Fruit fly (Drosophila melanogaster) whole organism, pupa: Measurements from ENCODE around the gene sac.

Source experiments
- CG10348 ChIP-seq: fragments of 200-800 bp; sonication (Bioruptor generic); IDR thresholded peaks from 2 replicates; pipeline ENCODE4 v1.3.6; 2022; ENCODE audit warnings: missing biosample characterization, missing genetic modification characterization
- CG12605 ChIP-seq: fragments of 200-800 bp; sonication (Bioruptor generic); IDR thresholded peaks from 2 replicates; pipeline ENCODE4 v1.3.6; 2022; ENCODE audit warnings: missing biosample characterization, missing genetic modification characterization
- CG13204 ChIP-seq: fragments of 200-800 bp; sonication (Bioruptor generic); optimal IDR thresholded peaks from 2 replicates; lab custom pipeline; 2018; ENCODE audit warnings: missing biosample characterization, mild to moderate bottlenecking, missing genetic modification characterization, moderate library complexity
- CG14655 ChIP-seq: fragments of 200-800 bp; sonication (Bioruptor generic); optimal IDR thresholded peaks from 3 replicates; lab custom pipeline; 2017; ENCODE audit warnings: mild to moderate bottlenecking, missing biosample characterization, missing genetic modification reagents, missing genetic modification characterization
- CG15710 ChIP-seq: fragments of 200-800 bp; sonication (Bioruptor generic); optimal IDR thresholded peaks from 2 replicates; lab custom pipeline; 2018; ENCODE audit warnings: missing biosample characterization, mild to moderate bottlenecking, missing genetic modification characterization, moderate library complexity
- CG17806 ChIP-seq: fragments of 200-800 bp; sonication (Bioruptor generic); optimal IDR thresholded peaks from 2 replicates; lab custom pipeline; 2018; ENCODE audit warnings: missing biosample characterization, mild to moderate bottlenecking, missing genetic modification characterization, moderate library complexity
- CG32121 ChIP-seq: fragments of 200-800 bp; sonication (Bioruptor generic); IDR thresholded peaks from 2 replicates; pipeline ENCODE4 v1.3.6; 2022; ENCODE audit warnings: missing biosample characterization, missing genetic modification characterization
- CG34367 ChIP-seq: fragments of 200-800 bp; sonication (Bioruptor generic); optimal IDR thresholded peaks from 2 replicates; lab custom pipeline; 2018; ENCODE audit warnings: missing biosample characterization, mild to moderate bottlenecking, missing genetic modification characterization
- CG4496 ChIP-seq: fragments of 200-800 bp; sonication (Bioruptor generic); IDR thresholded peaks from 3 replicates; pipeline ENCODE4 v1.3.6; 2022; ENCODE audit warnings: missing biosample characterization, missing genetic modification characterization
- CG8159 ChIP-seq: fragments of 200-800 bp; sonication (Bioruptor generic); optimal IDR thresholded peaks from 3 replicates; lab custom pipeline; 2018; ENCODE audit warnings: missing biosample characterization, mild to moderate bottlenecking, missing genetic modification characterization, moderate library complexity
- CG8301 ChIP-seq: fragments of 200-800 bp; sonication (Bioruptor generic); optimal IDR thresholded peaks from 2 replicates; lab custom pipeline; 2018; ENCODE audit warnings: missing biosample characterization, mild to moderate bottlenecking, missing genetic modification characterization
- CG9948 ChIP-seq: fragments of 200-800 bp; sonication (Bioruptor generic); optimal IDR thresholded peaks from 2 replicates; lab custom pipeline; 2018; ENCODE audit warnings: missing biosample characterization, mild to moderate bottlenecking, missing genetic modification characterization, moderate library complexity
- D1 ChIP-seq: fragments of 200-800 bp; sonication (Bioruptor generic); optimal IDR thresholded peaks from 2 replicates; lab custom pipeline; 2018; ENCODE audit warnings: missing biosample characterization, mild to moderate bottlenecking, missing genetic modification characterization, moderate library complexity
- EcR ChIP-seq: fragments of 200-800 bp; sonication (Bioruptor generic); optimal IDR thresholded peaks from 3 replicates; lab custom pipeline; 2019; ENCODE audit warnings: missing biosample characterization, missing genetic modification characterization, mild to moderate bottlenecking, moderate library complexity, missing genetic modification reagents
- Ets98B ChIP-seq: fragments of 200-800 bp; sonication (Bioruptor generic); IDR thresholded peaks from 2 replicates; pipeline ENCODE4 v1.3.6; 2022; ENCODE audit warnings: missing biosample characterization, missing genetic modification characterization
- Pif1A ChIP-seq: fragments of 200-800 bp; sonication (Bioruptor generic); optimal IDR thresholded peaks from 3 replicates; lab custom pipeline; 2016; ENCODE audit warnings: missing biosample characterization, missing genetic modification characterization
- Pif1B ChIP-seq: fragments of 200-800 bp; sonication (Bioruptor generic); optimal IDR thresholded peaks from 3 replicates; lab custom pipeline; 2016; ENCODE audit warnings: missing biosample characterization, missing genetic modification characterization
- Snoo ChIP-seq: fragments of 200-800 bp; sonication (Bioruptor generic); optimal IDR thresholded peaks from 3 replicates; lab custom pipeline; 2017; ENCODE audit warnings: missing biosample characterization, mild to moderate bottlenecking, missing genetic modification characterization, inconsistent platforms
- fd96Ca ChIP-seq: fragments of 200-800 bp; sonication (Bioruptor generic); IDR thresholded peaks from 3 replicates; pipeline ENCODE4 v1.3.6; 2022; ENCODE audit warnings: missing biosample characterization, missing genetic modification characterization
- gl ChIP-seq: fragments of 200-800 bp; sonication (Bioruptor generic); optimal IDR thresholded peaks from 2 replicates; lab custom pipeline; 2018; ENCODE audit warnings: missing biosample characterization, mild to moderate bottlenecking, missing genetic modification characterization
- rn ChIP-seq: fragments of 200-800 bp; sonication (Bioruptor generic); IDR thresholded peaks from 2 replicates; pipeline ENCODE4 v1.3.6; 2022; ENCODE audit warnings: missing biosample characterization, missing genetic modification characterization

Gene sac

dm6 chr3R:4449256-4449655 is 31.4 kb upstream of the sac start:
- TF ChIP-seq CG15710 (tag; lab: Kevin White, UChicago): no peak
- no peak for TF ChIP-seq EcR (GFP tag; lab: Kevin White, UChicago)
- peak; percentile 52 for TF ChIP-seq CG13204 (GFP tag; lab: Kevin White, UChicago)
- TF ChIP-seq CG32121: no peak
- 0 out of 3 replicates have a peak, but pooled peaks have one; percentile 17 for TF ChIP-seq fd96Ca (GFP tag; lab: Robert Waterston, UW)
- peak; percentile 48; the same call in 1 of the 2 replicates for TF ChIP-seq CG12605 (GFP tag; lab: Robert Waterston, UW)
- no peak for TF ChIP-seq Ets98B (GFP tag; lab: Robert Waterston, UW)

dm6 chr3R:4450721-4451120 is 29.9 kb upstream of the sac start:
- peak; percentile 53 for TF ChIP-seq CG13204 (GFP tag; lab: Kevin White, UChicago)
- no peak for TF ChIP-seq CG9948 (tag; lab: Kevin White, UChicago)
- no peak for TF ChIP-seq CG15710 (tag; lab: Kevin White, UChicago)
- peak; percentile 41; the same call in 1 of the 2 replicates for TF ChIP-seq CG32121
- peak; percentile 34; the same call in 1 of the 3 replicates for TF ChIP-seq CG4496
- TF ChIP-seq, all 21 proteins: peak for 3

- TF ChIP-seq CG13204 (GFP tag; lab: Kevin White, UChicago) (peak; percentile 86), fd96Ca (GFP tag; lab: Robert Waterston, UW) (peak; percentile 58; the same call in 2 of the 3 replicates), CG8301 (tag; lab: Kevin White, UChicago) (no peak), Pif1A (GFP tag; lab: Kevin White, UChicago) (no peak), D1 (tag; lab: Kevin White, UChicago) (no peak), CG4496 (peak; percentile 71), gl (no peak), CG8159 (tag; lab: Kevin White, UChicago) (no peak), Ets98B (GFP tag; lab: Robert Waterston, UW) (peak; percentile 56), CG10348 (no peak), Snoo (tag; lab: Kevin White, UChicago) (no peak), CG12605 (GFP tag; lab: Robert Waterston, UW) (peak; percentile 57), EcR (GFP tag; lab: Kevin White, UChicago) (peak; percentile 2), rn (GFP tag; lab: Robert Waterston, UW) (no peak), CG34367 (tag; lab: Kevin White, UChicago) (no peak), CG14655 (GFP tag; lab: Kevin White, UChicago) (no peak), CG17806 (tag; lab: Kevin White, UChicago) (no peak), CG32121 (0 out of 2 replicates have a peak, but pooled peaks have one; percentile 14), Pif1B (GFP tag; lab: Kevin White, UChicago) (no peak), CG15710 (tag; lab: Kevin White, UChicago) (no peak), CG9948 (tag; lab: Kevin White, UChicago) (no peak)
- TF ChIP-seq, all 21 proteins: peak for 7
Observed at dm6 chr3R:4452345-4453044, 28.1 kb upstream of the sac start.

dm6 chr3R:4453213-4453956 is 27.2 kb upstream of the sac start:
- TF ChIP-seq gl (peak; percentile 2), Pif1B (GFP tag; lab: Kevin White, UChicago) (peak; percentile 32), CG4496 (peak; percentile 93), CG10348 (no peak), Ets98B (GFP tag; lab: Robert Waterston, UW) (peak; percentile 75), CG12605 (GFP tag; lab: Robert Waterston, UW) (peak; percentile 74), D1 (tag; lab: Kevin White, UChicago) (no peak), CG15710 (tag; lab: Kevin White, UChicago) (no peak), CG14655 (GFP tag; lab: Kevin White, UChicago) (peak; percentile 13), CG34367 (tag; lab: Kevin White, UChicago) (no peak), Snoo (tag; lab: Kevin White, UChicago) (no peak), CG8301 (tag; lab: Kevin White, UChicago) (no peak), CG8159 (tag; lab: Kevin White, UChicago) (peak; percentile 25), CG17806 (tag; lab: Kevin White, UChicago) (no peak), EcR (GFP tag; lab: Kevin White, UChicago) (peak; percentile 16), CG13204 (GFP tag; lab: Kevin White, UChicago) (peak; percentile 93), CG32121 (peak; percentile 51), CG9948 (tag; lab: Kevin White, UChicago) (no peak), fd96Ca (GFP tag; lab: Robert Waterston, UW) (peak; percentile 68; the same call in 1 of the 3 replicates), rn (GFP tag; lab: Robert Waterston, UW) (no peak), Pif1A (GFP tag; lab: Kevin White, UChicago) (peak; percentile 19)

dm6 chr3R:4457625-4458024 is 23.0 kb upstream of the sac start:
- no peak for TF ChIP-seq D1 (tag; lab: Kevin White, UChicago)
- no peak for TF ChIP-seq CG32121
- TF ChIP-seq CG17806 (tag; lab: Kevin White, UChicago): no peak
- no peak for TF ChIP-seq CG8159 (tag; lab: Kevin White, UChicago)
- TF ChIP-seq CG14655 (GFP tag; lab: Kevin White, UChicago): no peak
- no peak for TF ChIP-seq CG15710 (tag; lab: Kevin White, UChicago)
- no peak for TF ChIP-seq Pif1B (GFP tag; lab: Kevin White, UChicago)
